Fruit fly (Drosophila melanogaster) Kc167 (cell line): Measurements from ENCODE around the gene Hsp27.

Experiments used
- Myc ChIP-seq: fragments of >200 bp; optimal IDR thresholded peaks from 2 replicates; lab custom pipeline; 2017; ENCODE audit warnings: missing external identifiers
- Sin3A ChIP-seq: fragments of >200 bp; optimal IDR thresholded peaks from 2 replicates; lab custom pipeline; 2018; ENCODE audit warnings: missing external identifiers
- h ChIP-seq: fragments of >200 bp; optimal IDR thresholded peaks from 3 replicates; lab custom pipeline; 2018; ENCODE audit warnings: missing external identifiers
- insv ChIP-seq: fragments of >200 bp; optimal IDR thresholded peaks from 3 replicates; lab custom pipeline; 2018; ENCODE audit warnings: missing external identifiers
- psq ChIP-seq: fragments of >200 bp; optimal IDR thresholded peaks from 2 replicates; lab custom pipeline; 2017; ENCODE audit warnings: missing external identifiers
- ttk ChIP-seq: sonication (Bioruptor generic); optimal IDR thresholded peaks from 2 replicates; lab custom pipeline; 2017; ENCODE audit warnings: missing external identifiers

Hsp27 gene

dm6 chr3L:9429665-9430607 lies 46.1 kb downstream of the Hsp27 start, which contains the start of the genes RpS17 and MTF-1:
RpS17 (minus strand) TSS chr3L:9429821.
MTF-1 (plus strand) TSS chr3L:9430312.
- no peak for TF ChIP-seq Sin3A (lab: Kevin White, UChicago)
- TF ChIP-seq Myc (lab: Kevin White, UChicago) = no peak
- no peak for TF ChIP-seq insv (lab: Kevin White, UChicago)
- no peak for TF ChIP-seq h (lab: Kevin White, UChicago)
- no peak for TF ChIP-seq ttk (lab: Kevin White, UChicago)
- TF ChIP-seq psq (lab: Kevin White, UChicago) = no peak

dm6 chr3L:9430608-9430952 lies 46.7 kb downstream of the Hsp27 start:
- TF ChIP-seq insv (lab: Kevin White, UChicago) (no peak), psq (lab: Kevin White, UChicago) (no peak), h (lab: Kevin White, UChicago) (no peak), Myc (lab: Kevin White, UChicago) (no peak), Sin3A (lab: Kevin White, UChicago) (no peak), ttk (lab: Kevin White, UChicago) (no peak)

dm6 chr3L:9431848-9432623 lies 48.2 kb downstream of the Hsp27 start:
- no peak for TF ChIP-seq Sin3A (lab: Kevin White, UChicago)

- TF ChIP-seq Myc (lab: Kevin White, UChicago) (no peak), psq (lab: Kevin White, UChicago) (no peak), h (lab: Kevin White, UChicago) (no peak), ttk (lab: Kevin White, UChicago) (no peak), Sin3A (lab: Kevin White, UChicago) (no peak), insv (lab: Kevin White, UChicago) (no peak)
Observed at dm6 chr3L:9432810-9433587, 49.1 kb downstream of the Hsp27 start.
